Fruit fly (Drosophila melanogaster): ENCODE data around the gene CG2004.

CG2004 gene

dm6 chrX:8714064-8715046 is at the start of gene CG2004, which contains the start of gene CG1785 (continued):
- TF ChIP-seq CG17612 (GFP tag; IDR thresholded peaks at IDR 0.05): peak; percentile 82
- peak; percentile 91 for TF ChIP-seq vfl (GFP tag; optimal IDR thresholded peaks at IDR 0.05)
- TF ChIP-seq Nf-YB (GFP tag; optimal IDR thresholded peaks at IDR 0.05): peak; percentile 53
- TF ChIP-seq Fer3 (tag; optimal IDR thresholded peaks at IDR 0.05): peak; percentile 90
- peak; percentile 63 for TF ChIP-seq CG11398 (GFP tag; optimal IDR thresholded peaks at IDR 0.05)
- TF ChIP-seq esg (GFP tag; conservative IDR thresholded peaks at IDR 0.05): peak; percentile 91
- TF ChIP-seq Nf-YA (GFP tag; IDR thresholded peaks at IDR 0.05): peak; percentile 81
- TF ChIP-seq tio (GFP tag; optimal IDR thresholded peaks at IDR 0.05): no peak
- peak; percentile 83 to 90 for TF ChIP-seq Pdp1 (GFP tag; optimal IDR thresholded peaks at IDR 0.05)
- TF ChIP-seq CG3995 (GFP tag; optimal IDR thresholded peaks at IDR 0.05): peak; percentile 46
- TF ChIP-seq MTF-1 (GFP tag; optimal IDR thresholded peaks at IDR 0.05; ENCODE audit: borderline replicate concordance): peak; percentile 65
- TF ChIP-seq lola (GFP tag; optimal IDR thresholded peaks at IDR 0.05): peak in 1 of 3 experiments; percentile 89
- TF ChIP-seq BtbVII (GFP tag; optimal IDR thresholded peaks at IDR 0.05): peak; percentile 64
- peak; percentile 92 for TF ChIP-seq al (GFP tag; IDR thresholded peaks at IDR 0.05)
- peak; percentile 77 for TF ChIP-seq CG15011 (GFP tag; optimal IDR thresholded peaks at IDR 0.05)
- peak; percentile 57 for TF ChIP-seq nerfin-2 (GFP tag; IDR thresholded peaks at IDR 0.05; ENCODE audit: partially characterized antibody)
- peak; percentile 91 for TF ChIP-seq CG4424 (GFP tag; optimal IDR thresholded peaks at IDR 0.05)
- TF ChIP-seq seq (GFP tag; IDR thresholded peaks at IDR 0.05): peak; percentile 85
- TF ChIP-seq Lim3 (GFP tag; IDR thresholded peaks at IDR 0.05): peak; percentile 81
- TF ChIP-seq org-1 (GFP tag; optimal IDR thresholded peaks at IDR 0.05): peak; percentile 77
- peak; percentile 79 for TF ChIP-seq Hey (tag; optimal IDR thresholded peaks at IDR 0.05)
- peak; percentile 85 for TF ChIP-seq Side (GFP tag; optimal IDR thresholded peaks at IDR 0.05)
- TF ChIP-seq pb (GFP tag; optimal IDR thresholded peaks at IDR 0.05): no peak
- TF ChIP-seq CG18599 (GFP tag; optimal IDR thresholded peaks at IDR 0.05): peak; percentile 94
- TF ChIP-seq CG10321 (GFP tag; IDR thresholded peaks at IDR 0.05): peak; percentile 69
- peak; percentile 92 for TF ChIP-seq HmgZ (tag; optimal IDR thresholded peaks at IDR 0.05)
- peak; percentile 93 for TF ChIP-seq CG4404 (GFP tag; IDR thresholded peaks at IDR 0.05)
- peak; percentile 93 for TF ChIP-seq CG15696 (tag; optimal IDR thresholded peaks at IDR 0.05)
- peak; percentile 66 for TF ChIP-seq CG17912 (GFP tag; optimal IDR thresholded peaks at IDR 0.05)
- TF ChIP-seq repo (GFP tag; optimal IDR thresholded peaks at IDR 0.05): peak; percentile 44
- peak; percentile 76 for TF ChIP-seq Doc2 (GFP tag; IDR thresholded peaks at IDR 0.05)
- peak; percentile 19 for TF ChIP-seq gfzf (GFP tag; optimal IDR thresholded peaks at IDR 0.05)
- peak; percentile 66 for TF ChIP-seq CrebB (tag; optimal IDR thresholded peaks at IDR 0.05)
- TF ChIP-seq rib (GFP tag; IDR thresholded peaks at IDR 0.05): peak; percentile 89
- TF ChIP-seq CG33557 (GFP tag; optimal IDR thresholded peaks at IDR 0.05): peak; percentile 85
- TF ChIP-seq chinmo (GFP tag; IDR thresholded peaks at IDR 0.05; ENCODE audit: partially characterized antibody): 0 out of 4 replicates have a peak, but pooled peaks have one; percentile 44
- peak; percentile 91 for TF ChIP-seq CG8924 (tag; optimal IDR thresholded peaks at IDR 0.05)
- TF ChIP-seq CG5953 (GFP tag; IDR thresholded peaks at IDR 0.05): peak; percentile 87
- TF ChIP-seq CG3847 (GFP tag; IDR thresholded peaks at IDR 0.05): peak; percentile 95
- peak; percentile 93 for TF ChIP-seq az2 (GFP tag; optimal IDR thresholded peaks at IDR 0.05)
- TF ChIP-seq Gug (GFP tag; IDR thresholded peaks at IDR 0.05): peak; percentile 94
- TF ChIP-seq sr (GFP tag; IDR thresholded peaks at IDR 0.05): peak; percentile 61; the same call in 1 of the 3 replicates
- no peak for TF ChIP-seq yki (optimal IDR thresholded peaks at IDR 0.05)
- TF ChIP-seq vvl (GFP tag; IDR thresholded peaks at IDR 0.05): peak; percentile 96
- peak; percentile 69 for TF ChIP-seq Doc3 (GFP tag; IDR thresholded peaks at IDR 0.05; ENCODE audit: partially characterized antibody)
- TF ChIP-seq pan (optimal IDR thresholded peaks at IDR 0.05): no peak
- TF ChIP-seq pan (GFP tag; optimal IDR thresholded peaks at IDR 0.05 in 1 of 2, IDR thresholded peaks at IDR 0.05 in 1 of 2): peak in 1 of 2 experiments; percentile 91
- peak; percentile 85 for TF ChIP-seq jumu (GFP tag; optimal IDR thresholded peaks at IDR 0.05)

All from whole organism, embryonic.